Fruit fly (Drosophila melanogaster) whole organism, embryonic: ENCODE results near the gene CG32369.
A peak's percentile ranks its signal among the peaks of the same experiment; 100 is the strongest.

Source experiments
- CG11560 ChIP-seq: fragments of 200-800 bp; sonication (Bioruptor generic); IDR thresholded peaks from 3 replicates; pipeline ENCODE4 v1.3.6; 2022; ENCODE audit warnings: missing biosample characterization, missing genetic modification characterization
- CG14441 ChIP-seq: fragments of 200-800 bp; sonication (Bioruptor generic); IDR thresholded peaks from 2 replicates; pipeline ENCODE4 v1.3.6; 2022; ENCODE audit warnings: missing biosample characterization, missing genetic modification characterization
- CG16813 ChIP-seq: fragments of 200-800 bp; sonication (Bioruptor generic); IDR thresholded peaks from 3 replicates; pipeline ENCODE4 v1.3.6; 2022; ENCODE audit warnings: missing biosample characterization, missing genetic modification characterization; ENCODE audit not compliant: partially characterized antibody
- CG16863 ChIP-seq: fragments of 200-800 bp; sonication (Bioruptor generic); optimal IDR thresholded peaks from 3 replicates; lab custom pipeline; 2016; ENCODE audit warnings: missing biosample characterization, missing genetic modification characterization
- CG18011 ChIP-seq: fragments of 200-800 bp; sonication (Bioruptor generic); optimal IDR thresholded peaks from 2 replicates; lab custom pipeline; 2017; ENCODE audit warnings: missing biosample characterization, missing genetic modification characterization, mild to moderate bottlenecking, moderate library complexity, missing genotype
- CG2875 ChIP-seq: fragments of 200-800 bp; sonication (Bioruptor generic); optimal IDR thresholded peaks from 2 replicates; lab custom pipeline; 2017; ENCODE audit warnings: missing biosample characterization, mild to moderate bottlenecking, missing genetic modification characterization, missing genetic modification reagents
- CG4820 ChIP-seq: fragments of 200-800 bp; sonication (Bioruptor generic); optimal IDR thresholded peaks from 3 replicates; lab custom pipeline; 2016; ENCODE audit warnings: missing biosample characterization, missing genetic modification characterization
- CG4854 ChIP-seq: fragments of 200-800 bp; sonication (Bioruptor generic); optimal IDR thresholded peaks from 2 replicates; lab custom pipeline; 2016; ENCODE audit warnings: missing biosample characterization, missing genetic modification characterization, inconsistent platforms
- CG5245 ChIP-seq: fragments of 200-800 bp; sonication (Bioruptor generic); optimal IDR thresholded peaks from 3 replicates; lab custom pipeline; 2016; ENCODE audit warnings: missing biosample characterization, missing genetic modification characterization
- CG6254 ChIP-seq: fragments of 200-800 bp; sonication (Bioruptor generic); optimal IDR thresholded peaks from 3 replicates; lab custom pipeline; 2017; ENCODE audit warnings: mild to moderate bottlenecking, missing biosample characterization, missing genetic modification reagents, missing genetic modification characterization
- CG6654 ChIP-seq: fragments of 200-800 bp; sonication (Bioruptor generic); optimal IDR thresholded peaks from 2 replicates; lab custom pipeline; 2017; ENCODE audit warnings: missing biosample characterization, mild to moderate bottlenecking, missing genetic modification characterization
- CG6683 ChIP-seq: fragments of 200-800 bp; sonication (Bioruptor generic); optimal IDR thresholded peaks from 2 replicates; lab custom pipeline; 2017; ENCODE audit warnings: missing biosample characterization, mild to moderate bottlenecking, missing genetic modification characterization, missing genetic modification reagents
- CG6854 ChIP-seq: fragments of 200-800 bp; sonication (Bioruptor generic); optimal IDR thresholded peaks from 3 replicates; lab custom pipeline; 2017; ENCODE audit warnings: missing biosample characterization, mild to moderate bottlenecking, missing genetic modification characterization
- CG7556 ChIP-seq: fragments of 200-800 bp; sonication (Bioruptor generic); optimal IDR thresholded peaks from 2 replicates; lab custom pipeline; 2017; ENCODE audit warnings: missing biosample characterization, mild to moderate bottlenecking, missing genetic modification characterization
- CG7839 ChIP-seq: fragments of 200-800 bp; sonication (Bioruptor generic); optimal IDR thresholded peaks from 3 replicates; lab custom pipeline; 2018; ENCODE audit warnings: missing biosample characterization, mild to moderate bottlenecking, missing genetic modification characterization, moderate library complexity
- CG8089 ChIP-seq: fragments of 200-800 bp; sonication (Bioruptor generic); optimal IDR thresholded peaks from 3 replicates; lab custom pipeline; 2016; ENCODE audit warnings: missing biosample characterization, missing genetic modification characterization
- CG9437 ChIP-seq: fragments of 200-800 bp; sonication (Bioruptor generic); optimal IDR thresholded peaks from 2 replicates; lab custom pipeline; 2018; ENCODE audit warnings: missing biosample characterization, mild to moderate bottlenecking, missing genetic modification characterization
- CG9727 ChIP-seq: fragments of 200-800 bp; sonication (Bioruptor generic); optimal IDR thresholded peaks from 3 replicates; lab custom pipeline; 2017; ENCODE audit warnings: missing biosample characterization, mild to moderate bottlenecking, missing genetic modification characterization
- Dek ChIP-seq: fragments of 200-800 bp; sonication (Bioruptor generic); optimal IDR thresholded peaks from 3 replicates; lab custom pipeline; 2019; ENCODE audit warnings: missing biosample characterization, mild to moderate bottlenecking, missing genetic modification characterization, moderate library complexity
- Dp ChIP-seq: fragments of 200-800 bp; sonication (Bioruptor generic); optimal IDR thresholded peaks from 2 replicates; lab custom pipeline; 2018; ENCODE audit warnings: missing biosample characterization, mild to moderate bottlenecking, missing genetic modification characterization, moderate library complexity
- Fer1 ChIP-seq: fragments of 200-800 bp; sonication (Bioruptor generic); optimal IDR thresholded peaks from 2 replicates; lab custom pipeline; 2017; ENCODE audit warnings: missing biosample characterization, mild to moderate bottlenecking, missing genetic modification characterization
- H2.0 ChIP-seq: fragments of 200-800 bp; sonication (Bioruptor generic); IDR thresholded peaks from 2 replicates; pipeline ENCODE4 v1.3.6; 2022; ENCODE audit warnings: missing biosample characterization, missing genetic modification characterization
- MESR4 ChIP-seq: fragments of 200-800 bp; sonication (Bioruptor generic); optimal IDR thresholded peaks from 2 replicates; lab custom pipeline; 2018; ENCODE audit warnings: missing biosample characterization, mild to moderate bottlenecking, missing genetic modification characterization, moderate library complexity
- Med ChIP-seq: fragments of 200-800 bp; sonication (Bioruptor generic); peaks from one replicate; lab custom pipeline; 2016; ENCODE audit warnings: missing biosample characterization, missing genetic modification characterization, mild to moderate bottlenecking, inconsistent platforms, moderate library complexity
- Meics ChIP-seq: fragments of 200-800 bp; sonication (Bioruptor generic); optimal IDR thresholded peaks from 2 replicates; lab custom pipeline; 2017; ENCODE audit warnings: missing biosample characterization, mild to moderate bottlenecking, missing genetic modification characterization
- NK7.1 ChIP-seq: fragments of 200-800 bp; sonication (Bioruptor generic); optimal IDR thresholded peaks from 3 replicates; lab custom pipeline; 2016; ENCODE audit warnings: missing biosample characterization, missing genetic modification characterization
- Trl ChIP-seq, 3 experiments: fragments of >200 bp in 2 of 3; fragments of 200-800 bp in 1 of 3; sonication (Bioruptor generic) in 1 of 3; optimal IDR thresholded peaks; 2 replicates in 1 of 3; 3 replicates in 2 of 3; lab custom pipeline; 2016 to 2017; ENCODE audit warnings: missing biosample characterization in 1 of 3, missing genetic modification characterization in 1 of 3
- ac ChIP-seq: fragments of 200-800 bp; sonication (Bioruptor generic); optimal IDR thresholded peaks from 3 replicates; lab custom pipeline; 2017; ENCODE audit warnings: missing biosample characterization, mild to moderate bottlenecking, missing genetic modification characterization
- bab2 ChIP-seq: fragments of 200-800 bp; sonication (Bioruptor generic); optimal IDR thresholded peaks from 2 replicates; lab custom pipeline; 2016; ENCODE audit warnings: missing biosample characterization, missing genetic modification characterization
- bsh ChIP-seq, 2 experiments: fragments of 200-800 bp; sonication (Bioruptor generic); optimal IDR thresholded peaks; 2 replicates each; lab custom pipeline; 2017 to 2018; ENCODE audit warnings: mild to moderate bottlenecking in 2 of 2, missing biosample characterization in 2 of 2, missing genetic modification characterization in 2 of 2, moderate library complexity in 1 of 2
- cg ChIP-seq: fragments of 200-800 bp; sonication (Bioruptor generic); optimal IDR thresholded peaks from 3 replicates; lab custom pipeline; 2019; ENCODE audit warnings: missing biosample characterization, mild to moderate bottlenecking, missing genetic modification characterization, moderate library complexity
- dmrt11E ChIP-seq: fragments of 200-800 bp; sonication (Bioruptor generic); optimal IDR thresholded peaks from 3 replicates; lab custom pipeline; 2018; ENCODE audit warnings: missing biosample characterization, mild to moderate bottlenecking, missing genetic modification characterization, moderate library complexity
- ems ChIP-seq: fragments of 200-800 bp; sonication (Bioruptor generic); optimal IDR thresholded peaks from 3 replicates; lab custom pipeline; 2016; ENCODE audit warnings: missing biosample characterization, missing genetic modification characterization
- exex ChIP-seq: fragments of 200-800 bp; sonication (Bioruptor generic); optimal IDR thresholded peaks from 4 replicates; lab custom pipeline; 2018; ENCODE audit warnings: missing biosample characterization, mild to moderate bottlenecking, missing genetic modification characterization, moderate library complexity
- gt ChIP-seq: fragments of 200-800 bp; sonication (Bioruptor generic); IDR thresholded peaks from 2 replicates; pipeline ENCODE4 v1.3.6; 2022; ENCODE audit warnings: missing biosample characterization, missing genetic modification characterization
- jigr1 ChIP-seq: fragments of 200-800 bp; sonication (Bioruptor generic); IDR thresholded peaks from 3 replicates; pipeline ENCODE4 v1.3.6; 2022; ENCODE audit warnings: missing biosample characterization, missing genetic modification characterization
- kah ChIP-seq: fragments of 200-800 bp; sonication (Bioruptor generic); optimal IDR thresholded peaks from 2 replicates; lab custom pipeline; 2018; ENCODE audit warnings: missing biosample characterization, mild to moderate bottlenecking, missing genetic modification characterization
- kni ChIP-seq: fragments of 200-800 bp; sonication (Bioruptor generic); optimal IDR thresholded peaks from 3 replicates; lab custom pipeline; 2017; ENCODE audit warnings: mild to moderate bottlenecking, missing biosample characterization, missing genetic modification reagents, missing genetic modification characterization
- nmo ChIP-seq: fragments of 200-800 bp; sonication (Bioruptor generic); optimal IDR thresholded peaks from 2 replicates; lab custom pipeline; 2018; ENCODE audit warnings: missing biosample characterization, mild to moderate bottlenecking, missing genetic modification characterization, moderate library complexity
- run ChIP-seq: fragments of 200-800 bp; sonication (Bioruptor generic); optimal IDR thresholded peaks from 3 replicates; lab custom pipeline; 2018; ENCODE audit warnings: missing biosample characterization, mild to moderate bottlenecking, missing genetic modification characterization
- seq ChIP-seq: fragments of 200-800 bp; sonication (Bioruptor generic); IDR thresholded peaks from 2 replicates; pipeline ENCODE4 v1.3.6; 2022; ENCODE audit warnings: missing biosample characterization, missing genetic modification characterization
- so ChIP-seq: fragments of 200-800 bp; sonication (Bioruptor generic); IDR thresholded peaks from 3 replicates; pipeline ENCODE4 v1.3.6; 2022; ENCODE audit warnings: missing biosample characterization, missing genetic modification characterization
- tin ChIP-seq: fragments of 200-800 bp; sonication (Bioruptor generic); optimal IDR thresholded peaks from 3 replicates; lab custom pipeline; 2016; ENCODE audit warnings: missing biosample characterization, missing genetic modification characterization
- tna ChIP-seq: fragments of 200-800 bp; sonication (Bioruptor generic); IDR thresholded peaks from 2 replicates; pipeline ENCODE4 v1.3.6; 2022; ENCODE audit warnings: missing biosample characterization, missing genetic modification characterization; ENCODE audit not compliant: partially characterized antibody
- toy ChIP-seq: fragments of 200-800 bp; sonication (Bioruptor generic); IDR thresholded peaks from 2 replicates; pipeline ENCODE4 v1.3.6; 2022; ENCODE audit warnings: missing biosample characterization, missing genetic modification characterization
- trh ChIP-seq: fragments of 200-800 bp; sonication (Bioruptor generic); optimal IDR thresholded peaks from 2 replicates; lab custom pipeline; 2016; ENCODE audit warnings: missing biosample characterization, missing genetic modification characterization
- ttk ChIP-seq: fragments of 200-800 bp; sonication (Bioruptor generic); IDR thresholded peaks from 2 replicates; pipeline ENCODE4 v2.1.2; 2022; ENCODE audit warnings: missing biosample characterization, missing genetic modification characterization
- z ChIP-seq: fragments of 200-800 bp; sonication (Bioruptor generic); IDR thresholded peaks from 3 replicates; pipeline ENCODE4 v1.3.6; 2022; ENCODE audit warnings: missing biosample characterization, missing genetic modification characterization

CG32369 gene

DNA sequence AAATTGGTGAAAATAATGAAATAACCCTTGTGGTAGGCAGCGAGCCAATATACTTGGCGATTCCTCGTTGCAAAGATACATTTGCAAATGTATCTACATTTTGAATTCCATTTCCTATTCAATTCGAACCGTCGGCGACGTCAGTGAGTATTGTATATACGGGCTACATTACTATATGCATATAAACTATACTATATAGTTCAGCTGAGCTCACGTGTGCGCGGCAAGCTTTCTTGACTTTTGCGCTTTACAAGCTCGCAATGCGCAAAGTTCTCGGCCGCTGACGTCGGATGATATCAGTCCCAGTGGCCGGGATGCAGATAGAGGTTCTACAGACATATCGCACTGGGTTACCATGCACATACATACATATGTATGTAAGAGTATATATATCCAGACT, 20.0 kb upstream of the CG32369 start:
- TF ChIP-seq kni (no peak), Med (GFP tag; lab: Kevin White, UChicago) (peak; percentile 26), z (GFP tag; lab: Robert Waterston, UW) (no peak), Dp (GFP tag; lab: Kevin White, UChicago) (no peak)

DNA sequence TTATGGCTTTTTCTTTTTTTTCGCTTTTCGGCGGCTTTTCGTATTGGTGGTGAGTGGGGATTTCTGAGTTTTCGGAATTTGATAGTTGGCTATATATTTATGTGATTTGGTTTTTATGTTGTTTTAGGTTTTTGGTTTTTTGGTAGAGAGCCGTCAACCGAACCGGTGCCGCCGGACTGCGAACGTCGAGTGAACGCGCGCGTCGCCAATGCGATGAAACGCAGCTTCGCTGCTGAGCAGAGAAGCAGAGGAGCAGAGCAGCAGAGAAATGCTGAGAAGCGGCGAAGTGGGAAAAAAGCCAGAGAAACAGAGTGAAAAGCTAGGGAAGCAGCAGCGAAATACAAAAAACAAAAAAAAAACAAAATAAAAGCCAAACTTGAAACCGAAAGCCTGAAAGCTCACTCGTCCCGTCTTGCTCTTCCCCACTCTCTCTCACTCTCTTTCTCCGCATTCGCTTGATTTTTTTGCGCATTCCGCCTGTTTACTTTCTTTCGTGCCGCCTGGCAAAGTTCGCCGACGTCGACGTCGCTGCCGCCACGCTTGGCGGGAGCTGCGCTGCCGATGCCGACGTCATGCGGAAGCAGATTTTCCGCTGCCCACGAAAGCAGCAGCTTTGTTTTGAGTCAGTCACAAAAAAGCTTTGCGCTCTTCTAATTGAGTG, 18.3 kb upstream of the CG32369 start:
- peak; percentile 84 for TF ChIP-seq z (GFP tag; lab: Robert Waterston, UW)
- TF ChIP-seq H2.0 (GFP tag; lab: Robert Waterston, UW): no peak
- no peak for TF ChIP-seq CG8089 (GFP tag; lab: Kevin White, UChicago)
- TF ChIP-seq kah (GFP tag; lab: Kevin White, UChicago): no peak
- no peak for TF ChIP-seq cg
- TF ChIP-seq MESR4 (GFP tag; lab: Kevin White, UChicago): no peak
- TF ChIP-seq jigr1 (GFP tag; lab: Robert Waterston, UW): no peak
- TF ChIP-seq CG9727 (GFP tag; lab: Kevin White, UChicago): no peak
- no peak for TF ChIP-seq ems
- no peak for TF ChIP-seq tin (GFP tag; lab: Kevin White, UChicago)
- no peak for TF ChIP-seq CG5245
- peak; percentile 37 to 59 for TF ChIP-seq Trl (optimal IDR thresholded peaks at IDR 0.05; lab: Kevin White, UChicago)
- no peak for TF ChIP-seq Trl (GFP tag; optimal IDR thresholded peaks at IDR 0.05; lab: Kevin White, UChicago)
- TF ChIP-seq Meics (GFP tag; lab: Kevin White, UChicago): no peak
- no peak for TF ChIP-seq ac
- TF ChIP-seq bab2 (GFP tag; lab: Kevin White, UChicago): no peak
- TF ChIP-seq CG4854: no peak
- TF ChIP-seq NK7.1 (GFP tag; lab: Kevin White, UChicago): no peak
- TF ChIP-seq so (GFP tag; lab: Robert Waterston, UW): no peak
- TF ChIP-seq CG14441 (GFP tag; lab: Robert Waterston, UW): no peak
- no peak for TF ChIP-seq nmo (GFP tag; lab: Kevin White, UChicago)
- no peak for TF ChIP-seq CG16813
- TF ChIP-seq bsh (GFP tag; optimal IDR thresholded peaks at IDR 0.05; lab: Kevin White, UChicago): no peak
- TF ChIP-seq gt (GFP tag; lab: Robert Waterston, UW): no peak
- no peak for TF ChIP-seq CG4820
- no peak for TF ChIP-seq CG7839 (tag; lab: Kevin White, UChicago)
- TF ChIP-seq Fer1 (GFP tag; lab: Kevin White, UChicago): no peak
- TF ChIP-seq CG16863 (GFP tag; lab: Kevin White, UChicago): no peak
- no peak for TF ChIP-seq toy (GFP tag; lab: Robert Waterston, UW)
- TF ChIP-seq seq (GFP tag; lab: Robert Waterston, UW): no peak
- no peak for TF ChIP-seq exex
- no peak for TF ChIP-seq dmrt11E
- TF ChIP-seq Dek: no peak
- TF ChIP-seq tna (GFP tag; lab: Robert Waterston, UW): 0 out of 2 replicates have a peak, but pooled peaks have one; percentile 28
- TF ChIP-seq CG7556 (GFP tag; lab: Kevin White, UChicago): no peak
- no peak for TF ChIP-seq CG9437
- no peak for TF ChIP-seq CG6254
- no peak for TF ChIP-seq CG6654
- no peak for TF ChIP-seq CG6854 (GFP tag; lab: Kevin White, UChicago)
- TF ChIP-seq ttk (GFP tag; lab: Robert Waterston, UW): no peak
- TF ChIP-seq run (tag; lab: Kevin White, UChicago): no peak
- TF ChIP-seq CG11560 (tag; lab: Robert Waterston, UW): no peak
- TF ChIP-seq trh (GFP tag; lab: Kevin White, UChicago): no peak
- TF ChIP-seq CG6683: no peak
- TF ChIP-seq CG18011: no peak
- TF ChIP-seq CG2875 (GFP tag; lab: Kevin White, UChicago): no peak
